Worm (Caenorhabditis elegans): Measurements from ENCODE around the gene gldc-1.

ce11 chrII:6091380-6091779, 41.2 kb downstream of the gldc-1 start, which contains the start of the genes fbf-2 and nspg-3:
- TF ChIP-seq pha-4 (tag; optimal IDR thresholded peaks at IDR 0.05) (no peak), blmp-1 (tag; optimal IDR thresholded peaks at IDR 0.05) (no peak), lin-32 (GFP tag; optimal IDR thresholded peaks at IDR 0.05) (no peak)
